Fruit fly (Drosophila melanogaster) whole organism, embryonic: Measurements from ENCODE around the gene Ythdf.

Experiments
- CG10321 ChIP-seq: fragments of 200-800 bp; sonication (Bioruptor generic); IDR thresholded peaks from 2 replicates; pipeline ENCODE4 v1.3.6; 2022; ENCODE audit warnings: missing biosample characterization, missing genetic modification characterization
- CG11560 ChIP-seq: fragments of 200-800 bp; sonication (Bioruptor generic); IDR thresholded peaks from 3 replicates; pipeline ENCODE4 v1.3.6; 2022; ENCODE audit warnings: missing biosample characterization, missing genetic modification characterization
- CG12155 ChIP-seq: fragments of 200-800 bp; sonication (Bioruptor generic); optimal IDR thresholded peaks from 3 replicates; lab custom pipeline; 2016; ENCODE audit warnings: missing biosample characterization, missing genetic modification characterization
- CG13287 ChIP-seq: fragments of 200-800 bp; sonication (Bioruptor generic); IDR thresholded peaks from 2 replicates; pipeline ENCODE4 v1.3.6; 2022; ENCODE audit warnings: missing biosample characterization, missing genetic modification characterization; ENCODE audit not compliant: partially characterized antibody
- CG13624 ChIP-seq: fragments of 200-800 bp; sonication (Bioruptor generic); optimal IDR thresholded peaks from 2 replicates; lab custom pipeline; 2016; ENCODE audit warnings: missing biosample characterization, missing genetic modification characterization
- CG15601 ChIP-seq: fragments of 200-800 bp; sonication (Bioruptor generic); optimal IDR thresholded peaks from 3 replicates; lab custom pipeline; 2019; ENCODE audit warnings: missing biosample characterization, mild to moderate bottlenecking, missing genetic modification characterization, moderate library complexity
- CG15696 ChIP-seq: fragments of 200-800 bp; sonication (Bioruptor generic); optimal IDR thresholded peaks from 2 replicates; lab custom pipeline; 2019; ENCODE audit warnings: missing biosample characterization, mild to moderate bottlenecking, missing genetic modification characterization, moderate library complexity
- CG1792 ChIP-seq: fragments of 200-800 bp; sonication (Bioruptor generic); optimal IDR thresholded peaks from 2 replicates; lab custom pipeline; 2016; ENCODE audit warnings: missing biosample characterization, missing genetic modification characterization
- CG2712 ChIP-seq: fragments of 200-800 bp; optimal IDR thresholded peaks from 3 replicates; lab custom pipeline; 2019; ENCODE audit warnings: missing biosample characterization, mild to moderate bottlenecking, missing genetic modification characterization, moderate library complexity
- CG30403 ChIP-seq: fragments of 200-800 bp; sonication (Bioruptor generic); optimal IDR thresholded peaks from 3 replicates; lab custom pipeline; 2016; ENCODE audit warnings: missing biosample characterization, missing genetic modification characterization
- CG3838 ChIP-seq: fragments of 200-800 bp; sonication (Bioruptor generic); optimal IDR thresholded peaks from 3 replicates; lab custom pipeline; 2016; ENCODE audit warnings: missing biosample characterization, missing genetic modification characterization
- CG3847 ChIP-seq: fragments of 200-800 bp; sonication (Bioruptor generic); IDR thresholded peaks from 2 replicates; pipeline ENCODE4 v1.3.6; 2022; ENCODE audit warnings: missing biosample characterization, missing genetic modification characterization
- CG6765 ChIP-seq: fragments of 200-800 bp; sonication (Bioruptor generic); optimal IDR thresholded peaks from 3 replicates; lab custom pipeline; 2017; ENCODE audit warnings: missing biosample characterization, mild to moderate bottlenecking, missing genetic modification characterization
- CG6813 ChIP-seq: fragments of 200-800 bp; sonication (Bioruptor generic); optimal IDR thresholded peaks from 2 replicates; lab custom pipeline; 2017; ENCODE audit warnings: missing biosample characterization, missing genetic modification characterization, mild to moderate bottlenecking, moderate library complexity, missing genetic modification reagents
- CG6854 ChIP-seq: fragments of 200-800 bp; sonication (Bioruptor generic); optimal IDR thresholded peaks from 3 replicates; lab custom pipeline; 2017; ENCODE audit warnings: missing biosample characterization, mild to moderate bottlenecking, missing genetic modification characterization
- CG9215 ChIP-seq: fragments of 200-800 bp; sonication (Bioruptor generic); IDR thresholded peaks from 2 replicates; pipeline ENCODE4 v1.3.6; 2022; ENCODE audit warnings: missing biosample characterization, missing genetic modification characterization
- CG9609 ChIP-seq: fragments of 200-800 bp; sonication (Bioruptor generic); optimal IDR thresholded peaks from 3 replicates; lab custom pipeline; 2016; ENCODE audit warnings: missing biosample characterization, missing genetic modification characterization
- Dek ChIP-seq: fragments of 200-800 bp; sonication (Bioruptor generic); optimal IDR thresholded peaks from 3 replicates; lab custom pipeline; 2019; ENCODE audit warnings: missing biosample characterization, mild to moderate bottlenecking, missing genetic modification characterization, moderate library complexity
- Dfd ChIP-seq, 2 experiments: fragments of >200 bp; optimal IDR thresholded peaks; 2 replicates each; lab custom pipeline; 2017; ENCODE audit warnings: missing biosample characterization in 2 of 2, missing genetic modification characterization in 2 of 2
- Ets65A ChIP-seq: fragments of 200-800 bp; sonication (Bioruptor generic); peaks from one replicate; lab custom pipeline; 2016; ENCODE audit warnings: missing biosample characterization, missing genetic modification characterization
- Ets97D ChIP-seq: fragments of 200-800 bp; sonication (Bioruptor generic); optimal IDR thresholded peaks from 3 replicates; lab custom pipeline; 2016; ENCODE audit warnings: missing biosample characterization, missing genetic modification characterization
- Hand ChIP-seq: fragments of 200-800 bp; sonication (Bioruptor generic); optimal IDR thresholded peaks from 2 replicates; lab custom pipeline; 2017; ENCODE audit warnings: mild to moderate bottlenecking, missing biosample characterization, missing genetic modification reagents, missing genetic modification characterization
- Hmx ChIP-seq: fragments of 200-800 bp; sonication (Bioruptor generic); optimal IDR thresholded peaks from 2 replicates; lab custom pipeline; 2016; ENCODE audit warnings: missing biosample characterization, missing genetic modification characterization
- Meics ChIP-seq: fragments of 200-800 bp; sonication (Bioruptor generic); optimal IDR thresholded peaks from 2 replicates; lab custom pipeline; 2017; ENCODE audit warnings: missing biosample characterization, mild to moderate bottlenecking, missing genetic modification characterization
- Myb ChIP-seq: fragments of 200-800 bp; sonication (Bioruptor generic); optimal IDR thresholded peaks from 2 replicates; lab custom pipeline; 2016; ENCODE audit warnings: missing biosample characterization, missing genetic modification characterization
- NFAT ChIP-seq: fragments of 200-800 bp; sonication (Bioruptor generic); IDR thresholded peaks from 2 replicates; pipeline ENCODE4 v1.3.6; 2022; ENCODE audit warnings: missing biosample characterization, missing genetic modification characterization
- Nf-YB ChIP-seq: fragments of 200-800 bp; sonication (Bioruptor generic); optimal IDR thresholded peaks from 3 replicates; lab custom pipeline; 2019; ENCODE audit warnings: missing biosample characterization, mild to moderate bottlenecking, missing genetic modification characterization, moderate library complexity
- PHDP ChIP-seq: fragments of 200-800 bp; sonication (Bioruptor generic); optimal IDR thresholded peaks from 3 replicates; lab custom pipeline; 2018; ENCODE audit warnings: missing biosample characterization, mild to moderate bottlenecking, missing genetic modification characterization, moderate library complexity
- Side ChIP-seq: fragments of 200-800 bp; sonication (Bioruptor generic); optimal IDR thresholded peaks from 2 replicates; lab custom pipeline; 2016; ENCODE audit warnings: missing biosample characterization, missing genetic modification characterization
- Six4 ChIP-seq: fragments of 200-800 bp; sonication (Bioruptor generic); optimal IDR thresholded peaks from 2 replicates; lab custom pipeline; 2016; ENCODE audit warnings: missing biosample characterization, missing genetic modification characterization
- ab ChIP-seq: fragments of 200-800 bp; sonication (Bioruptor generic); optimal IDR thresholded peaks from 2 replicates; lab custom pipeline; 2016; ENCODE audit warnings: missing biosample characterization, missing genetic modification characterization
- cg ChIP-seq: fragments of 200-800 bp; sonication (Bioruptor generic); optimal IDR thresholded peaks from 3 replicates; lab custom pipeline; 2019; ENCODE audit warnings: missing biosample characterization, mild to moderate bottlenecking, missing genetic modification characterization, moderate library complexity
- disco-r ChIP-seq: fragments of 200-800 bp; sonication (Bioruptor generic); optimal IDR thresholded peaks from 2 replicates; lab custom pipeline; 2016; ENCODE audit warnings: missing biosample characterization, missing genetic modification characterization
- dpn ChIP-seq, 2 experiments: fragments of 200-800 bp; sonication (Bioruptor generic); optimal IDR thresholded peaks; 3 replicates each; lab custom pipeline; 2016; ENCODE audit warnings: missing biosample characterization in 2 of 2, missing genetic modification characterization in 2 of 2
- exex ChIP-seq: fragments of 200-800 bp; sonication (Bioruptor generic); optimal IDR thresholded peaks from 4 replicates; lab custom pipeline; 2018; ENCODE audit warnings: missing biosample characterization, mild to moderate bottlenecking, missing genetic modification characterization, moderate library complexity
- eyg ChIP-seq: fragments of 200-800 bp; sonication (Bioruptor generic); optimal IDR thresholded peaks from 3 replicates; lab custom pipeline; 2016; ENCODE audit warnings: missing biosample characterization, missing genetic modification characterization
- fru ChIP-seq: fragments of >200 bp; optimal IDR thresholded peaks from 2 replicates; lab custom pipeline; 2017
- lbe ChIP-seq: fragments of 200-800 bp; sonication (Bioruptor generic); optimal IDR thresholded peaks from 2 replicates; lab custom pipeline; 2016; ENCODE audit warnings: missing biosample characterization, mild to moderate bottlenecking, missing genetic modification characterization
- nom ChIP-seq: fragments of 200-800 bp; sonication (Bioruptor generic); optimal IDR thresholded peaks from 2 replicates; lab custom pipeline; 2017; ENCODE audit warnings: missing biosample characterization, missing genetic modification characterization, mild to moderate bottlenecking, moderate library complexity, missing genetic modification reagents
- odd ChIP-seq: fragments of 200-800 bp; sonication (Bioruptor generic); optimal IDR thresholded peaks from 2 replicates; lab custom pipeline; 2017; ENCODE audit warnings: missing biosample characterization, mild to moderate bottlenecking, missing genetic modification characterization
- org-1 ChIP-seq: fragments of 200-800 bp; sonication (Bioruptor generic); optimal IDR thresholded peaks from 2 replicates; lab custom pipeline; 2017; ENCODE audit warnings: missing biosample characterization, missing genetic modification characterization
- pfk ChIP-seq: fragments of 200-800 bp; sonication (Bioruptor generic); optimal IDR thresholded peaks from 2 replicates; lab custom pipeline; 2018; ENCODE audit warnings: missing biosample characterization, mild to moderate bottlenecking, missing genetic modification characterization, moderate library complexity
- rib ChIP-seq: fragments of 200-800 bp; sonication (Bioruptor generic); IDR thresholded peaks from 2 replicates; pipeline ENCODE4 v1.3.6; 2022; ENCODE audit warnings: missing biosample characterization, missing genetic modification characterization
- ro ChIP-seq: fragments of 200-800 bp; sonication (Bioruptor generic); IDR thresholded peaks from 2 replicates; pipeline ENCODE4 v1.3.6; 2022; ENCODE audit warnings: missing biosample characterization, missing genetic modification characterization
- row ChIP-seq: fragments of 200-800 bp; sonication (Bioruptor generic); IDR thresholded peaks from 3 replicates; pipeline ENCODE4 v1.3.6; 2022; ENCODE audit warnings: missing biosample characterization, missing genetic modification characterization
- sd ChIP-seq: fragments of 200-800 bp; sonication (Bioruptor generic); optimal IDR thresholded peaks from 3 replicates; lab custom pipeline; 2018; ENCODE audit warnings: missing biosample characterization, mild to moderate bottlenecking, missing genetic modification characterization, moderate library complexity
- sens ChIP-seq: fragments of 200-800 bp; sonication (Bioruptor generic); peaks from one replicate; lab custom pipeline; 2016; ENCODE audit warnings: missing biosample characterization, missing genetic modification characterization
- ssp ChIP-seq: fragments of 200-800 bp; sonication (Bioruptor generic); IDR thresholded peaks from 2 replicates; pipeline ENCODE4 v1.3.6; 2022; ENCODE audit warnings: missing biosample characterization, missing genetic modification characterization
- wor ChIP-seq: fragments of 200-800 bp; sonication (Bioruptor generic); IDR thresholded peaks from 2 replicates; pipeline ENCODE4 v1.3.6; 2022; ENCODE audit warnings: missing biosample characterization, missing genetic modification characterization
- zfh2 ChIP-seq: fragments of 200-800 bp; sonication (Bioruptor generic); optimal IDR thresholded peaks from 2 replicates; lab custom pipeline; 2016; ENCODE audit warnings: missing biosample characterization, missing genetic modification characterization

Ythdf gene

dm6 chr3R:25027281-25028219, 11.5 kb downstream of the Ythdf start (continued):
- TF ChIP-seq CG13624 (GFP tag; lab: Kevin White, UChicago): peak; percentile 20
- TF ChIP-seq CG9215 (GFP tag; lab: Robert Waterston, UW): 0 out of 2 replicates have a peak, but pooled peaks have one; percentile 21
- no peak for TF ChIP-seq ro (GFP tag; lab: Robert Waterston, UW)
- TF ChIP-seq CG15696 (tag; lab: Kevin White, UChicago): no peak
- no peak for TF ChIP-seq wor (GFP tag; lab: Robert Waterston, UW)
- TF ChIP-seq CG9609 (GFP tag; lab: Kevin White, UChicago): peak; percentile 9
- TF ChIP-seq Dfd (GFP tag; optimal IDR thresholded peaks at IDR 0.05; lab: Kevin White, UChicago): no peak
- no peak for TF ChIP-seq CG15601 (tag; lab: Kevin White, UChicago)
- TF ChIP-seq Hmx (GFP tag; lab: Kevin White, UChicago): no peak
- peak; percentile 72 for TF ChIP-seq sd (tag; lab: Kevin White, UChicago)
- no peak for TF ChIP-seq rib (GFP tag; lab: Robert Waterston, UW)
- no peak for TF ChIP-seq CG11560 (tag; lab: Robert Waterston, UW)
- no peak for TF ChIP-seq Dek (tag; lab: Kevin White, UChicago)
- TF ChIP-seq CG6765 (GFP tag; lab: Kevin White, UChicago): peak; percentile 54
- TF ChIP-seq Nf-YB (GFP tag; lab: Kevin White, UChicago): peak; percentile 26
- peak; percentile 28 for TF ChIP-seq lbe (GFP tag; lab: Kevin White, UChicago)
- TF ChIP-seq Hand (GFP tag; lab: Kevin White, UChicago): peak; percentile 63
- peak; percentile 51 for TF ChIP-seq CG30403 (GFP tag; lab: Kevin White, UChicago)
- no peak for TF ChIP-seq CG3838 (GFP tag; lab: Kevin White, UChicago)
- TF ChIP-seq CG2712 (tag; lab: Kevin White, UChicago): no peak
- peak; percentile 28 for TF ChIP-seq CG12155
- peak; percentile 4 for TF ChIP-seq CG6854
- TF ChIP-seq Side: no peak
- TF ChIP-seq org-1: no peak
- TF ChIP-seq sens (GFP tag; lab: Kevin White, UChicago): peak; percentile 46
- peak; percentile 66 for TF ChIP-seq row (GFP tag; lab: Robert Waterston, UW)
- TF ChIP-seq PHDP (tag; lab: Kevin White, UChicago): peak; percentile 43
- TF ChIP-seq Ets65A (GFP tag; lab: Kevin White, UChicago): peak; percentile 90
- TF ChIP-seq cg (GFP tag; lab: Kevin White, UChicago): no peak
- no peak for TF ChIP-seq eyg (GFP tag; lab: Kevin White, UChicago)
- no peak for TF ChIP-seq CG13287 (GFP tag; lab: Robert Waterston, UW)
- TF ChIP-seq ssp (GFP tag; lab: Robert Waterston, UW): no peak
- TF ChIP-seq nom: no peak
- peak; percentile 10 for TF ChIP-seq zfh2 (GFP tag; lab: Kevin White, UChicago)
- TF ChIP-seq odd (GFP tag; lab: Kevin White, UChicago): peak; percentile 20
- no peak for TF ChIP-seq CG3847 (GFP tag; lab: Robert Waterston, UW)
- no peak for TF ChIP-seq Ets97D (GFP tag; lab: Kevin White, UChicago)
- TF ChIP-seq CG1792 (GFP tag; lab: Kevin White, UChicago): peak; percentile 22
- TF ChIP-seq fru (lab: Kevin White, UChicago): no peak
- no peak for TF ChIP-seq disco-r
- TF ChIP-seq Myb (GFP tag; lab: Kevin White, UChicago): peak; percentile 43
- no peak for TF ChIP-seq CG10321 (GFP tag; lab: Robert Waterston, UW)
- TF ChIP-seq Meics (GFP tag; lab: Kevin White, UChicago): peak; percentile 75
- TF ChIP-seq ab (GFP tag; lab: Kevin White, UChicago): no peak
- TF ChIP-seq CG6813 (GFP tag; lab: Kevin White, UChicago): no peak
- peak in 1 of 2 experiments; percentile 45 for TF ChIP-seq dpn (GFP tag; optimal IDR thresholded peaks at IDR 0.05; lab: Kevin White, UChicago)
- peak; percentile 99 for TF ChIP-seq exex (tag; lab: Kevin White, UChicago)
- no peak for TF ChIP-seq Six4 (GFP tag; lab: Kevin White, UChicago)
- TF ChIP-seq NFAT: peak; percentile 20; the same call in 1 of the 2 replicates
- peak; percentile 10 for TF ChIP-seq pfk (GFP tag; lab: Kevin White, UChicago)
